Fruit fly (Drosophila melanogaster): ENCODE results near the gene CG32219.

Gene CG32219

dm6 chr3L:19968725-19969598 is 18.0 kb upstream of the CG32219 start:
- no peak for TF ChIP-seq Vsx2 (GFP tag; optimal IDR thresholded peaks at IDR 0.05; ENCODE audit: partially characterized antibody)
- TF ChIP-seq lola (GFP tag; optimal IDR thresholded peaks at IDR 0.05): no peak
- TF ChIP-seq Rel (GFP tag; optimal IDR thresholded peaks at IDR 0.05): no peak
- no peak for TF ChIP-seq Rel (tag; optimal IDR thresholded peaks at IDR 0.05)
- TF ChIP-seq N (GFP tag; optimal IDR thresholded peaks at IDR 0.05): no peak
- no peak for TF ChIP-seq rgr (GFP tag; optimal IDR thresholded peaks at IDR 0.05)
- TF ChIP-seq pan (optimal IDR thresholded peaks at IDR 0.05): no peak
- TF ChIP-seq psq (GFP tag; optimal IDR thresholded peaks at IDR 0.05): no peak
- TF ChIP-seq HLH106 (tag; optimal IDR thresholded peaks at IDR 0.05): no peak
- no peak for TF ChIP-seq CrebA (GFP tag; optimal IDR thresholded peaks at IDR 0.05; ENCODE audit: borderline replicate concordance)
- no peak for TF ChIP-seq jim (GFP tag; optimal IDR thresholded peaks at IDR 0.05)
- TF ChIP-seq Hr78 (GFP tag; optimal IDR thresholded peaks at IDR 0.05): no peak
- no peak for TF ChIP-seq foxo (GFP tag; optimal IDR thresholded peaks at IDR 0.05)

dm6 chr3L:19961805-19962204 is 10.9 kb upstream of the CG32219 start:
- TF ChIP-seq rgr (GFP tag; optimal IDR thresholded peaks at IDR 0.05) (peak; percentile 7), Hnf4 (GFP tag; optimal IDR thresholded peaks at IDR 0.05) (no peak), Vsx2 (GFP tag; optimal IDR thresholded peaks at IDR 0.05; ENCODE audit: partially characterized antibody) (no peak), Mio (GFP tag; optimal IDR thresholded peaks at IDR 0.05) (no peak), fru (GFP tag; optimal IDR thresholded peaks at IDR 0.05) (no peak), Rel (GFP tag; optimal IDR thresholded peaks at IDR 0.05) (no peak), Rel (tag; optimal IDR thresholded peaks at IDR 0.05) (no peak)

- TF ChIP-seq CrebA (GFP tag; optimal IDR thresholded peaks at IDR 0.05; ENCODE audit: borderline replicate concordance) (no peak), tai (GFP tag; optimal IDR thresholded peaks at IDR 0.05) (no peak), foxo (GFP tag; optimal IDR thresholded peaks at IDR 0.05) (no peak), brk (GFP tag; optimal IDR thresholded peaks at IDR 0.05) (no peak), CG9705 (GFP tag; optimal IDR thresholded peaks at IDR 0.05) (no peak), GATAd (GFP tag; optimal IDR thresholded peaks at IDR 0.05) (no peak), dmrt93B (GFP tag; optimal IDR thresholded peaks at IDR 0.05) (no peak), rgr (GFP tag; optimal IDR thresholded peaks at IDR 0.05) (no peak), woc (GFP tag; optimal IDR thresholded peaks at IDR 0.05) (no peak), Sp1 (GFP tag; optimal IDR thresholded peaks at IDR 0.05) (no peak), Hr78 (GFP tag; optimal IDR thresholded peaks at IDR 0.05) (no peak), Hnf4 (GFP tag; optimal IDR thresholded peaks at IDR 0.05) (no peak), Hr83 (GFP tag; optimal IDR thresholded peaks at IDR 0.05; ENCODE audit: poor library complexity, severe bottlenecking) (no peak), pan (optimal IDR thresholded peaks at IDR 0.05) (no peak), sv (GFP tag; optimal IDR thresholded peaks at IDR 0.05) (no peak), Vsx2 (GFP tag; optimal IDR thresholded peaks at IDR 0.05; ENCODE audit: partially characterized antibody) (no peak)
Observed at dm6 chr3L:19955699-19956098, 4.8 kb upstream of the CG32219 start, which contains the start of gene CG42263. CG42263 (minus strand) TSS chr3L:19955799.

- TF ChIP-seq br (GFP tag; optimal IDR thresholded peaks at IDR 0.05): no peak
- no peak for TF ChIP-seq brk (GFP tag; optimal IDR thresholded peaks at IDR 0.05)
- TF ChIP-seq Myc (optimal IDR thresholded peaks at IDR 0.05): no peak
- no peak for TF ChIP-seq sv (GFP tag; optimal IDR thresholded peaks at IDR 0.05)
- TF ChIP-seq foxo (GFP tag; optimal IDR thresholded peaks at IDR 0.05): no peak
- TF ChIP-seq psq (GFP tag; optimal IDR thresholded peaks at IDR 0.05): no peak
- no peak for TF ChIP-seq Vsx2 (GFP tag; optimal IDR thresholded peaks at IDR 0.05; ENCODE audit: partially characterized antibody)
- TF ChIP-seq OdsH (GFP tag; optimal IDR thresholded peaks at IDR 0.05): no peak
Observed at dm6 chr3L:19954426-19954825, 3.5 kb upstream of the CG32219 start, which contains the start of gene CG42654. CG42654 (minus strand) TSS chr3L:19954526.

DNA sequence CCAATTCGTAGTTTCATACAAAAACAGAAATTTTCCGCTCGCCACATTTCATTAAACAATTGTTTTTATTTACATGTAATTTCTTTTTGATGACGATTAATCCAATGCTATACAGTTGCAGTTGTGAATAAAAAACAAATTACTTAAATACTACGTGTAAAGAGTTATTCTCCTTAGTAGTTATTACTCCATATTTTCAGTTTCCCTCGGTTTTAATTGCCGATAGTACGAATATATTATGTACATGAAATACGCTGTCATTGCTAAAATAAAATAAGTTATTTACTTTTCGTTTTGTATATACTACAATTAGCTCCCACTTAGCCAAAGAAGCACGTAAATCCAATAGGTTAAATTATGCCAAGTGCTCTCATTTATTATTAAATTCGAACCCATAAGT is 2.7 kb upstream of the CG32219 start, which contains the start of gene CG42655:
Gene CG42655 (minus strand): TSS at position 101 of the 400 bp plus-strand sequence.
- TF ChIP-seq ey (GFP tag; optimal IDR thresholded peaks at IDR 0.05) (no peak), brk (GFP tag; optimal IDR thresholded peaks at IDR 0.05) (no peak), CG32264 (GFP tag; optimal IDR thresholded peaks at IDR 0.05) (no peak), Sp1 (GFP tag; optimal IDR thresholded peaks at IDR 0.05) (no peak), sage (GFP tag; optimal IDR thresholded peaks at IDR 0.05) (no peak), GATAd (GFP tag; optimal IDR thresholded peaks at IDR 0.05) (no peak), rgr (GFP tag; optimal IDR thresholded peaks at IDR 0.05) (no peak), OdsH (GFP tag; optimal IDR thresholded peaks at IDR 0.05) (no peak), dmrt93B (GFP tag; optimal IDR thresholded peaks at IDR 0.05) (no peak), h (GFP tag; optimal IDR thresholded peaks at IDR 0.05) (no peak), dl (GFP tag; optimal IDR thresholded peaks at IDR 0.05; ENCODE audit: insufficient read depth in 1 of 2, partially characterized antibody in 2 of 2) (no peak), Hnf4 (GFP tag; optimal IDR thresholded peaks at IDR 0.05) (no peak), Vsx2 (GFP tag; optimal IDR thresholded peaks at IDR 0.05; ENCODE audit: partially characterized antibody) (no peak), jim (GFP tag; optimal IDR thresholded peaks at IDR 0.05) (no peak), N (GFP tag; optimal IDR thresholded peaks at IDR 0.05) (no peak), woc (GFP tag; optimal IDR thresholded peaks at IDR 0.05) (no peak), br (GFP tag; optimal IDR thresholded peaks at IDR 0.05) (no peak)

Measured in whole organism, wandering third instar larva.